Worm (Caenorhabditis elegans) whole organism, L2 larva: Measurements from ENCODE around the gene grk-1.
"Not testable (repeated sequence)": the region's sequence is repeated elsewhere in the genome, so short reads cannot be mapped to it uniquely, and the experiment has no call there.

Experiments used
- C34F6.9 ChIP-seq: fragments of 150-350 bp; optimal IDR thresholded peaks from 2 replicates; lab custom pipeline; 2014; ENCODE audit warnings: missing biosample characterization, missing genetic modification characterization
- F13H6.1 ChIP-seq: sonication (generic microtip); optimal IDR thresholded peaks from 2 replicates; lab custom pipeline; 2016; ENCODE audit warnings: missing genetic modification characterization, missing compliant biosample characterization
- Y55F3AM.14 ChIP-seq: fragments of 200-800 bp; sonication (Bioruptor generic); optimal IDR thresholded peaks from 2 replicates; lab custom pipeline; 2018; ENCODE audit warnings: mild to moderate bottlenecking, missing genetic modification characterization, missing compliant biosample characterization
- ZK546.5 ChIP-seq: sonication (generic microtip); optimal IDR thresholded peaks from 2 replicates; lab custom pipeline; 2017; ENCODE audit warnings: missing biosample characterization, missing genetic modification characterization
- alr-1 ChIP-seq: fragments of 150-350 bp; optimal IDR thresholded peaks from 2 replicates; lab custom pipeline; 2014; ENCODE audit warnings: missing biosample characterization, missing genetic modification characterization
- ama-1 ChIP-seq: fragments of 150-350 bp; optimal IDR thresholded peaks from 2 replicates; lab custom pipeline; 2018; ENCODE audit warnings: inconsistent platforms
- ceh-16 ChIP-seq: fragments of 150-350 bp; optimal IDR thresholded peaks from 2 replicates; lab custom pipeline; 2014; ENCODE audit warnings: missing biosample characterization, missing genetic modification characterization
- elt-3 ChIP-seq: sonication (generic microtip); optimal IDR thresholded peaks from 2 replicates; lab custom pipeline; 2017; ENCODE audit warnings: missing biosample characterization, missing genetic modification characterization
- fos-1 ChIP-seq: fragments of 150-350 bp; optimal IDR thresholded peaks from 2 replicates; lab custom pipeline; 2014; ENCODE audit warnings: missing biosample characterization, missing genetic modification characterization
- gmeb-1 ChIP-seq: fragments of 150-350 bp; optimal IDR thresholded peaks from 2 replicates; lab custom pipeline; 2014; ENCODE audit warnings: missing biosample characterization, missing genetic modification characterization
- lin-11 ChIP-seq: fragments of 150-350 bp; sonication (generic microtip); optimal IDR thresholded peaks from 2 replicates; lab custom pipeline; 2014; ENCODE audit warnings: missing biosample characterization, missing genetic modification characterization, inconsistent platforms, mixed read lengths
- lin-13 ChIP-seq: fragments of 150-350 bp; optimal IDR thresholded peaks from 2 replicates; lab custom pipeline; 2014; ENCODE audit warnings: missing biosample characterization, missing genetic modification reagents, missing genetic modification characterization
- lsy-2 ChIP-seq, 2 experiments: fragments of 150-350 bp in 1 of 2; sonication (generic microtip) in 1 of 2; optimal IDR thresholded peaks; 2 replicates each; lab custom pipeline; 2014 to 2017; ENCODE audit warnings: missing biosample characterization in 2 of 2, missing genetic modification characterization in 2 of 2
- mab-5 ChIP-seq: fragments of 150-350 bp; optimal IDR thresholded peaks from 2 replicates; lab custom pipeline; 2014; ENCODE audit warnings: missing biosample characterization, missing genetic modification characterization
- mbf-1 ChIP-seq: sonication (generic microtip); optimal IDR thresholded peaks from 2 replicates; lab custom pipeline; 2017; ENCODE audit warnings: missing biosample characterization, missing genetic modification characterization
- mdl-1 ChIP-seq, 2 experiments: fragments of 150-350 bp in 1 of 2; sonication (generic microtip) in 1 of 2; optimal IDR thresholded peaks; 2 replicates each; lab custom pipeline; 2017; ENCODE audit warnings: missing biosample characterization in 2 of 2, missing genetic modification characterization in 2 of 2
- nhr-12 ChIP-seq: fragments of 150-350 bp; optimal IDR thresholded peaks from 2 replicates; lab custom pipeline; 2014; ENCODE audit warnings: missing biosample characterization, missing genetic modification characterization
- nhr-129 ChIP-seq: fragments of 150-350 bp; optimal IDR thresholded peaks from 2 replicates; lab custom pipeline; 2014; ENCODE audit warnings: missing biosample characterization, missing genetic modification characterization
- nhr-21 ChIP-seq: fragments of 150-350 bp; optimal IDR thresholded peaks from 2 replicates; lab custom pipeline; 2014; ENCODE audit warnings: missing biosample characterization, missing genetic modification characterization
- nhr-23 ChIP-seq: fragments of 150-350 bp; optimal IDR thresholded peaks from 2 replicates; lab custom pipeline; 2014; ENCODE audit warnings: missing biosample characterization, missing genetic modification reagents, missing genetic modification characterization
- nhr-237 ChIP-seq: fragments of 150-350 bp; optimal IDR thresholded peaks from 2 replicates; lab custom pipeline; 2014; ENCODE audit warnings: missing biosample characterization, missing genetic modification characterization
- nhr-25 ChIP-seq: fragments of 150-350 bp; sonication (generic microtip); optimal IDR thresholded peaks from 3 replicates; lab custom pipeline; 2014; ENCODE audit warnings: missing biosample characterization, missing genetic modification characterization
- nhr-77 ChIP-seq: fragments of 150-350 bp; optimal IDR thresholded peaks from 2 replicates; lab custom pipeline; 2014; ENCODE audit warnings: missing biosample characterization, missing genetic modification characterization
- peb-1 ChIP-seq: fragments of 150-350 bp; optimal IDR thresholded peaks from 2 replicates; lab custom pipeline; 2014; ENCODE audit warnings: missing biosample characterization, missing genetic modification characterization
- sem-4 ChIP-seq: fragments of 150-350 bp; optimal IDR thresholded peaks from 2 replicates; lab custom pipeline; 2014; ENCODE audit warnings: missing biosample characterization, missing genetic modification reagents, missing genetic modification characterization
- skn-1 ChIP-seq: sonication (generic microtip); optimal IDR thresholded peaks from 2 replicates; lab custom pipeline; 2017; ENCODE audit warnings: missing biosample characterization, missing genetic modification characterization
- sma-9 ChIP-seq, 2 experiments: fragments of 150-350 bp in 1 of 2; sonication (generic microtip) in 1 of 2; optimal IDR thresholded peaks; 2 replicates each; lab custom pipeline; 2014 to 2016; ENCODE audit warnings: missing genetic modification characterization in 2 of 2, mild to moderate bottlenecking in 1 of 2, missing biosample characterization in 1 of 2, missing compliant biosample characterization in 1 of 2, missing genetic modification reagents in 1 of 2, moderate library complexity in 1 of 2
- unc-55 ChIP-seq: fragments of 150-350 bp; sonication (generic microtip); optimal IDR thresholded peaks from 3 replicates; lab custom pipeline; 2014; ENCODE audit warnings: missing biosample characterization, missing genetic modification reagents, missing genetic modification characterization
- unc-62 ChIP-seq: fragments of 150-350 bp; optimal IDR thresholded peaks from 2 replicates; lab custom pipeline; 2014; ENCODE audit warnings: missing biosample characterization, missing genetic modification reagents, missing genetic modification characterization
- zag-1 ChIP-seq: fragments of 150-350 bp; optimal IDR thresholded peaks from 2 replicates; lab custom pipeline; 2014; ENCODE audit warnings: missing biosample characterization, missing genetic modification characterization
- ztf-1 ChIP-seq: fragments of 200-800 bp; sonication (Bioruptor generic); conservative IDR thresholded peaks from 2 replicates; pipeline ENCODE4 v1.3.6; 2022; ENCODE audit warnings: missing genetic modification characterization, missing compliant biosample characterization
- ztf-11 ChIP-seq: sonication (generic microtip); optimal IDR thresholded peaks from 2 replicates; lab custom pipeline; 2017; ENCODE audit warnings: missing biosample characterization, missing genetic modification characterization
- ztf-4 ChIP-seq: fragments of 150-350 bp; optimal IDR thresholded peaks from 2 replicates; lab custom pipeline; 2014; ENCODE audit warnings: missing biosample characterization, missing genetic modification characterization

The grk-1 gene

ce11 chrX:9958561-9958960 is 40.4 kb downstream of the grk-1 start, which contains the start of gene ZC506.1 (continued):
- TF ChIP-seq nhr-12 (tag; lab: Kevin White, UChicago) (no peak), zag-1 (peak; percentile 96), fos-1 (tag; lab: Kevin White, UChicago) (peak; percentile 96), ceh-16 (tag; lab: Kevin White, UChicago) (peak; percentile 93), skn-1 (no peak), Y55F3AM.14 (peak; percentile 90), nhr-25 (peak; percentile 94), F13H6.1 (tag; lab: Kevin White, UChicago) (peak; percentile 98), ZK546.5 (tag; lab: Kevin White, UChicago) (no peak), peb-1 (peak; percentile 2), ama-1 (peak; percentile 55), nhr-23 (tag; lab: Kevin White, UChicago) (no peak), nhr-237 (tag; lab: Kevin White, UChicago) (peak; percentile 36), ztf-11 (tag; lab: Kevin White, UChicago) (peak; percentile 31), nhr-77 (tag; lab: Kevin White, UChicago) (peak; percentile 25), sem-4 (tag; lab: Kevin White, UChicago) (peak; percentile 95), unc-62 (peak; percentile 61), sma-9 (GFP tag; optimal IDR thresholded peaks at IDR 0.05; lab: Kevin White, UChicago) (peak; percentile 96), sma-9 (tag; optimal IDR thresholded peaks at IDR 0.05; lab: Kevin White, UChicago) (no peak)

ce11 chrX:9957449-9957848 is 41.6 kb downstream of the grk-1 start:
- TF ChIP-seq lin-13 (GFP tag; lab: Kevin White, UChicago) = no peak

ce11 chrX:9956537-9956936 is 42.5 kb downstream of the grk-1 start:
- peak in 1 of 2 experiments; percentile 3 for TF ChIP-seq lsy-2 (tag; optimal IDR thresholded peaks at IDR 0.05; lab: Kevin White, UChicago)
- peak; percentile 42 for TF ChIP-seq C34F6.9
- TF ChIP-seq mdl-1 (tag; optimal IDR thresholded peaks at IDR 0.05; lab: Kevin White, UChicago) = peak; percentile 22 to 23
- TF ChIP-seq unc-55 = peak; percentile 36
- TF ChIP-seq sma-9 (GFP tag; optimal IDR thresholded peaks at IDR 0.05; lab: Kevin White, UChicago) = peak; percentile 39
- not testable (repeated sequence) for TF ChIP-seq sma-9 (tag; optimal IDR thresholded peaks at IDR 0.05; lab: Kevin White, UChicago)
- TF ChIP-seq, all 48 proteins: peak for 5; not testable (repeated sequence) for 43

DNA sequence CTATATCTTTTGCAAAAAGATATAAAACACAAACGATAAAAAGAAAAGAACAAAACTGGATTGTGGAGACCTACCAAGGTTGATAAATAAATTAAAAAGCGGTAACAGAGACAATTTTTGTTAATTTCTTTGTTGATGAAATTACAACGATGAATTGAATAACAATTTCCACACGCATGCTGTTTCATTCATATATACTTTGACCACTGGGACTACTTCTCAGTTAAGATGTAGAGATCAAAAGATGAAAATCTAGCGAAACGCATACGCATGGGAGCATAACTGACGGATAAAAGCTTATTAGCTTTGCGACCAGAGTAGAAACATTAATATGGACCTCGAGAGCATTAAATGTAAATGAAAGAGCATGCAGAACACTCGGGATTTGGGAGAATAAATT is 43.0 kb downstream of the grk-1 start:
- no peak for TF ChIP-seq nhr-25

DNA sequence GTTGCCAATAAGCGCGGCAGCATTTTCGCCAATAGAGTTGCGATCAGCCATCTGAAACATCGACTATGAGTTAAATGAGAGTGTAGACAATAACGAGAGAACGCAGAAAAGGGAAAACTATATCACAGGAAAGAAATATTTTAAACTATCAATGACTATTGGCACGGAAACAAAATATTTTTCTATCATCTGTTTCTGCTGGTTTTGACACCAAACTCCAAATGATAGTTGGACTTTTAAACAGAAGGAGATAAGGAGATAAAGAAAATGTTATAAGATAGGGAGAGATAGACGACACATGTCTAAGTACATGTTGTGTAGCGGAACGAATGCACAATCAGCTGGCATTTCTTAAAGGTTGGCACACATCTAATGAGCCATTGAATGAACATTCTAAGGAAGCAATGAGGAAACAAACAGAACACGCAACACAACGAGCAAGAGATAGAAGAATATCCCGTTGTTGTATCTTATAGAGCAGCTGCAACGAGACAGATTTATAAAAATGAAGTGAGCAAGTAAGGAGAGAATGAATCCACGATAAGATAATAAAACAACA is 44.4 kb downstream of the grk-1 start, which contains the start of gene cysl-1:
Gene cysl-1, minus strand, starts transcription at position 51 of the 559 bp plus-strand sequence.
- TF ChIP-seq lin-11 = no peak
- no peak for TF ChIP-seq nhr-23 (tag; lab: Kevin White, UChicago)
- TF ChIP-seq elt-3 (tag; lab: Kevin White, UChicago) = no peak
- no peak for TF ChIP-seq ceh-16 (tag; lab: Kevin White, UChicago)
- TF ChIP-seq ZK546.5 (tag; lab: Kevin White, UChicago) = no peak
- no peak for TF ChIP-seq ztf-1 (GFP tag; lab: Robert Waterston, UW)
- TF ChIP-seq ztf-11 (tag; lab: Kevin White, UChicago) = no peak
- peak; percentile 84 for TF ChIP-seq sma-9 (GFP tag; optimal IDR thresholded peaks at IDR 0.05; lab: Kevin White, UChicago)
- TF ChIP-seq sma-9 (tag; optimal IDR thresholded peaks at IDR 0.05; lab: Kevin White, UChicago) = no peak
- TF ChIP-seq alr-1 (tag; lab: Kevin White, UChicago) = no peak
- TF ChIP-seq gmeb-1 (tag; lab: Kevin White, UChicago) = no peak
- TF ChIP-seq mab-5 = no peak
- TF ChIP-seq nhr-12 (tag; lab: Kevin White, UChicago) = no peak
- no peak for TF ChIP-seq ama-1
- no peak for TF ChIP-seq skn-1
- no peak for TF ChIP-seq sem-4 (tag; lab: Kevin White, UChicago)
- TF ChIP-seq nhr-129 = no peak
- no peak for TF ChIP-seq nhr-21
- no peak for TF ChIP-seq unc-62
- peak; percentile 50 for TF ChIP-seq ztf-4 (tag; lab: Kevin White, UChicago)
- no peak for TF ChIP-seq mbf-1 (tag; lab: Kevin White, UChicago)
- TF ChIP-seq F13H6.1 (tag; lab: Kevin White, UChicago) = peak; percentile 56
- peak in 1 of 2 experiments; percentile 7 for TF ChIP-seq lsy-2 (tag; optimal IDR thresholded peaks at IDR 0.05; lab: Kevin White, UChicago)
